Comparison of ENCODE assay signal across 2 worm cellular contexts in genomic region chrIII:8689143-8689542, ce11.
A peak's percentile ranks its signal among the peaks of the same experiment; 100 is the strongest.
TF ChIP-seq lines count a peak whose summit lies in the region.

No protein-coding gene starts in this region.

TF ChIP-seq in whole organism, L4 larva, 104 proteins besides CTCF, POLR2A, EP300 and RAD21:
- no peak for TF ChIP-seq mdt-29 (GFP tag; IDR thresholded peaks at IDR 0.05; lab: Robert Waterston, UW)
- no peak for TF ChIP-seq jun-1 (tag; optimal IDR thresholded peaks at IDR 0.05; lab: Kevin White, UChicago)
- TF ChIP-seq unc-130 (GFP tag; optimal IDR thresholded peaks at IDR 0.05; lab: Kevin White, UChicago), result peak; percentile 45

TF ChIP-seq in whole organism, young adult, 124 proteins besides CTCF, POLR2A, EP300 and RAD21 (continues in another document):
- no peak for TF ChIP-seq ZK185.1 (tag; optimal IDR thresholded peaks at IDR 0.05; lab: Kevin White, UChicago; ENCODE audit: poor library complexity, severe bottlenecking)
- TF ChIP-seq B0261.1 (tag; optimal IDR thresholded peaks at IDR 0.05; lab: Kevin White, UChicago), result no peak
- TF ChIP-seq F10E7.11 (tag; optimal IDR thresholded peaks at IDR 0.05; lab: Kevin White, UChicago), result no peak
- no peak for TF ChIP-seq ets-4 (GFP tag; optimal IDR thresholded peaks at IDR 0.05; lab: Kevin White, UChicago)
- TF ChIP-seq mcd-1 (GFP tag; IDR thresholded peaks at IDR 0.05; lab: Robert Waterston, UW), result no peak
- TF ChIP-seq hmg-20 (GFP tag; IDR thresholded peaks at IDR 0.05; lab: Robert Waterston, UW), result no peak
- TF ChIP-seq nhr-90 (tag; optimal IDR thresholded peaks at IDR 0.05; lab: Kevin White, UChicago), result no peak
- peak; percentile 88 for TF ChIP-seq lsl-1 (GFP tag; optimal IDR thresholded peaks at IDR 0.05; lab: Kevin White, UChicago)
- no peak for TF ChIP-seq nhr-80 (tag; optimal IDR thresholded peaks at IDR 0.05; lab: Kevin White, UChicago)
- no peak for TF ChIP-seq rec-8 (tag; optimal IDR thresholded peaks at IDR 0.05; lab: Kevin White, UChicago)
- TF ChIP-seq aptf-2 (GFP tag; conservative IDR thresholded peaks at IDR 0.05; lab: Robert Waterston, UW), result no peak
- no peak for TF ChIP-seq lin-40 (tag; optimal IDR thresholded peaks at IDR 0.05; lab: Kevin White, UChicago)
- no peak for TF ChIP-seq nhr-179 (tag; optimal IDR thresholded peaks at IDR 0.05; lab: Kevin White, UChicago)
- no peak for TF ChIP-seq dpl-1 (GFP tag; optimal IDR thresholded peaks at IDR 0.05; lab: Kevin White, UChicago)
- TF ChIP-seq ztf-26 (tag; optimal IDR thresholded peaks at IDR 0.05; lab: Kevin White, UChicago), result no peak
- TF ChIP-seq hrde-1 (tag; optimal IDR thresholded peaks at IDR 0.05; lab: Kevin White, UChicago; ENCODE audit: borderline replicate concordance), result no peak
- peak; percentile 27; the same call in 1 of the 2 replicates for TF ChIP-seq ceh-91 (GFP tag; IDR thresholded peaks at IDR 0.05; lab: Robert Waterston, UW)
- no peak for TF ChIP-seq ztf-28 (GFP tag; IDR thresholded peaks at IDR 0.05; lab: Robert Waterston, UW)
- TF ChIP-seq K11D2.4 (GFP tag; IDR thresholded peaks at IDR 0.05; lab: Robert Waterston, UW), result no peak
- TF ChIP-seq snpc-1.1 (tag; optimal IDR thresholded peaks at IDR 0.05; lab: Kevin White, UChicago; ENCODE audit: insufficient read depth), result no peak
- peak; percentile 87 for TF ChIP-seq F33H1.4 (GFP tag; IDR thresholded peaks at IDR 0.05; lab: Robert Waterston, UW)
- no peak for TF ChIP-seq ekl-4 (GFP tag; IDR thresholded peaks at IDR 0.05; lab: Robert Waterston, UW)
- no peak for TF ChIP-seq chd-7 (tag; optimal IDR thresholded peaks at IDR 0.05; lab: Kevin White, UChicago)
- TF ChIP-seq cebp-2 (GFP tag; IDR thresholded peaks at IDR 0.05; lab: Robert Waterston, UW), result no peak
- no peak for TF ChIP-seq bed-2 (GFP tag; IDR thresholded peaks at IDR 0.05; lab: Robert Waterston, UW)
- no peak for TF ChIP-seq B0035.1 (tag; optimal IDR thresholded peaks at IDR 0.05; lab: Kevin White, UChicago)
- 0 out of 2 replicates have a peak, but pooled peaks have one; percentile 13 for TF ChIP-seq rcor-1 (GFP tag; IDR thresholded peaks at IDR 0.05; lab: Robert Waterston, UW)
- TF ChIP-seq ceh-100 (GFP tag; IDR thresholded peaks at IDR 0.05; lab: Robert Waterston, UW), result no peak
- TF ChIP-seq F52B5.7 (tag; optimal IDR thresholded peaks at IDR 0.05; lab: Kevin White, UChicago), result no peak
- TF ChIP-seq nhr-120 (GFP tag; IDR thresholded peaks at IDR 0.05; lab: Robert Waterston, UW), result no peak
- no peak for TF ChIP-seq unc-130 (GFP tag; optimal IDR thresholded peaks at IDR 0.05; lab: Kevin White, UChicago)
- TF ChIP-seq D2030.7 (GFP tag; IDR thresholded peaks at IDR 0.05; lab: Robert Waterston, UW), result peak; percentile 52; the same call in 1 of the 2 replicates
- no peak for TF ChIP-seq T07F8.4 (tag; optimal IDR thresholded peaks at IDR 0.05; lab: Kevin White, UChicago)
- no peak for TF ChIP-seq T26A5.8 (tag; optimal IDR thresholded peaks at IDR 0.05; lab: Kevin White, UChicago)
- TF ChIP-seq F23B12.7 (tag; optimal IDR thresholded peaks at IDR 0.05; lab: Kevin White, UChicago; ENCODE audit: insufficient read depth), result no peak
- TF ChIP-seq ceh-79 (tag; optimal IDR thresholded peaks at IDR 0.05; lab: Kevin White, UChicago), result no peak
- TF ChIP-seq lin-26 (GFP tag; IDR thresholded peaks at IDR 0.05; lab: Robert Waterston, UW), result no peak
- no peak for TF ChIP-seq snpc-3.4 (tag; optimal IDR thresholded peaks at IDR 0.05; lab: Kevin White, UChicago)
- no peak for TF ChIP-seq hsf-1 (GFP tag; IDR thresholded peaks at IDR 0.05; lab: Robert Waterston, UW)
- no peak for TF ChIP-seq F57C9.4 (tag; optimal IDR thresholded peaks at IDR 0.05; lab: Kevin White, UChicago)
- no peak for TF ChIP-seq ztf-3 (GFP tag; optimal IDR thresholded peaks at IDR 0.05; lab: Kevin White, UChicago)
- no peak for TF ChIP-seq unc-62 (GFP tag; optimal IDR thresholded peaks at IDR 0.05; lab: Kevin White, UChicago)
- no peak for TF ChIP-seq nfya-1 (tag; optimal IDR thresholded peaks at IDR 0.05; lab: Kevin White, UChicago; ENCODE audit: borderline replicate concordance, insufficient read depth)
- TF ChIP-seq hlh-12 (tag; optimal IDR thresholded peaks at IDR 0.05; lab: Kevin White, UChicago), result no peak
- no peak for TF ChIP-seq akir-1 (GFP tag; optimal IDR thresholded peaks at IDR 0.05; lab: Kevin White, UChicago)
- no peak for TF ChIP-seq madf-3 (GFP tag; IDR thresholded peaks at IDR 0.05; lab: Robert Waterston, UW)
- no peak for TF ChIP-seq zfh-2 (GFP tag; conservative IDR thresholded peaks at IDR 0.05; lab: Robert Waterston, UW)
- no peak for TF ChIP-seq ztf-25 (GFP tag; IDR thresholded peaks at IDR 0.05; lab: Robert Waterston, UW)
- TF ChIP-seq attf-3 (GFP tag; conservative IDR thresholded peaks at IDR 0.05; lab: Robert Waterston, UW), result no peak
- TF ChIP-seq lag-1 (GFP tag; IDR thresholded peaks at IDR 0.05; lab: Robert Waterston, UW), result no peak
- no peak for TF ChIP-seq F37B4.10 (GFP tag; IDR thresholded peaks at IDR 0.05; lab: Robert Waterston, UW)
- no peak for TF ChIP-seq die-1 (tag; optimal IDR thresholded peaks at IDR 0.05; lab: Kevin White, UChicago)
- TF ChIP-seq Y56A3A.18 (GFP tag; IDR thresholded peaks at IDR 0.05; lab: Robert Waterston, UW), result no peak
- TF ChIP-seq mel-28 (tag; optimal IDR thresholded peaks at IDR 0.05; lab: Kevin White, UChicago; ENCODE audit: borderline replicate concordance), result no peak
- TF ChIP-seq sdz-38 (tag; optimal IDR thresholded peaks at IDR 0.05; lab: Kevin White, UChicago), result no peak
- TF ChIP-seq F49E8.2 (tag; optimal IDR thresholded peaks at IDR 0.05; lab: Kevin White, UChicago; ENCODE audit: insufficient read depth), result no peak
- no peak for TF ChIP-seq attf-5 (GFP tag; optimal IDR thresholded peaks at IDR 0.05; lab: Kevin White, UChicago)
- no peak for TF ChIP-seq let-526 (GFP tag; IDR thresholded peaks at IDR 0.05; lab: Robert Waterston, UW)
- TF ChIP-seq nfyb-1 (GFP tag; IDR thresholded peaks at IDR 0.05; lab: Robert Waterston, UW), result no peak
- TF ChIP-seq ccch-3 (GFP tag; optimal IDR thresholded peaks at IDR 0.05; lab: Kevin White, UChicago), result no peak
- no peak for TF ChIP-seq pha-4 (tag; optimal IDR thresholded peaks at IDR 0.05; lab: Kevin White, UChicago)
- no peak for TF ChIP-seq aptf-3 (GFP tag; IDR thresholded peaks at IDR 0.05; lab: Robert Waterston, UW)
- no peak for TF ChIP-seq Y53G8AR.9 (GFP tag; conservative IDR thresholded peaks at IDR 0.05; lab: Robert Waterston, UW)
- TF ChIP-seq egl-44 (GFP tag; IDR thresholded peaks at IDR 0.05; lab: Robert Waterston, UW), result no peak
- no peak for TF ChIP-seq ztf-6 (GFP tag; IDR thresholded peaks at IDR 0.05; lab: Robert Waterston, UW)
- TF ChIP-seq let-607 (tag; optimal IDR thresholded peaks at IDR 0.05; lab: Kevin White, UChicago), result no peak
- TF ChIP-seq repo-1 (tag; optimal IDR thresholded peaks at IDR 0.05; lab: Kevin White, UChicago), result no peak
- no peak for TF ChIP-seq C17E4.6 (GFP tag; IDR thresholded peaks at IDR 0.05; lab: Robert Waterston, UW)
- TF ChIP-seq snpc-1.3 (tag; optimal IDR thresholded peaks at IDR 0.05; lab: Kevin White, UChicago; ENCODE audit: insufficient read depth), result peak; percentile 22
- peak; percentile 26 for TF ChIP-seq lin-54 (GFP tag; optimal IDR thresholded peaks at IDR 0.05; lab: Kevin White, UChicago)
- no peak for TF ChIP-seq lir-1 (GFP tag; conservative IDR thresholded peaks at IDR 0.05; lab: Robert Waterston, UW)
- TF ChIP-seq dpff-1 (tag; optimal IDR thresholded peaks at IDR 0.05; lab: Kevin White, UChicago), result no peak
- TF ChIP-seq dox-1 (GFP tag; IDR thresholded peaks at IDR 0.05; lab: Robert Waterston, UW), result no peak
- TF ChIP-seq F22D6.2 (tag; optimal IDR thresholded peaks at IDR 0.05; lab: Kevin White, UChicago), result no peak
- TF ChIP-seq somi-1 (GFP tag; optimal IDR thresholded peaks at IDR 0.05; lab: Kevin White, UChicago), result no peak
- TF ChIP-seq egl-18 (GFP tag; IDR thresholded peaks at IDR 0.05; lab: Robert Waterston, UW), result no peak
- TF ChIP-seq nhr-27 (tag; optimal IDR thresholded peaks at IDR 0.05; lab: Kevin White, UChicago), result no peak
- no peak for TF ChIP-seq Y95B8A.8 (GFP tag; IDR thresholded peaks at IDR 0.05; lab: Robert Waterston, UW)
- TF ChIP-seq F39B2.1 (GFP tag; IDR thresholded peaks at IDR 0.05; lab: Robert Waterston, UW), result no peak
- no peak for TF ChIP-seq him-1 (tag; optimal IDR thresholded peaks at IDR 0.05; lab: Kevin White, UChicago)
- TF ChIP-seq K12H6.12 (tag; optimal IDR thresholded peaks at IDR 0.05; lab: Kevin White, UChicago), result no peak
- TF ChIP-seq madf-8 (GFP tag; conservative IDR thresholded peaks at IDR 0.05; lab: Robert Waterston, UW), result peak; percentile 82
- no peak for TF ChIP-seq ceh-27 (GFP tag; optimal IDR thresholded peaks at IDR 0.05; lab: Kevin White, UChicago)
- TF ChIP-seq Y79H2A.3 (GFP tag; conservative IDR thresholded peaks at IDR 0.05; lab: Robert Waterston, UW), result no peak
- no peak for TF ChIP-seq rpc-1 (optimal IDR thresholded peaks at IDR 0.05; lab: Kevin White, UChicago)
- TF ChIP-seq rpc-1 (tag; optimal IDR thresholded peaks at IDR 0.05; lab: Kevin White, UChicago), result no peak
- TF ChIP-seq efl-1 (GFP tag; optimal IDR thresholded peaks at IDR 0.05; lab: Kevin White, UChicago), result peak; percentile 78
- peak; percentile 80 for TF ChIP-seq xnd-1 (tag; optimal IDR thresholded peaks at IDR 0.05; lab: Kevin White, UChicago)
- peak; percentile 16 for TF ChIP-seq snpc-4 (GFP tag; optimal IDR thresholded peaks at IDR 0.05; lab: Kevin White, UChicago)
- TF ChIP-seq snpc-4 (tag; optimal IDR thresholded peaks at IDR 0.05; lab: Kevin White, UChicago), result peak in 1 of 4 experiments; percentile 1
- TF ChIP-seq ama-1 (optimal IDR thresholded peaks at IDR 0.05; lab: Kevin White, UChicago), result no peak
- no peak for TF ChIP-seq ama-1 (GFP tag; optimal IDR thresholded peaks at IDR 0.05; lab: Kevin White, UChicago)
- no peak for TF ChIP-seq ztf-18 (tag; optimal IDR thresholded peaks at IDR 0.05; lab: Kevin White, UChicago)

Comparison
In these comparisons a context has a peak if more than half of its experiments do, and no peak if none do; other contexts are left out.
1. Of the 7 proteins assayed by ChIP-seq in both whole organism, young adult and whole organism, L4 larva: peak only in whole organism, young adult: none; only in whole organism, L4 larva: unc-130; in both: none; in neither: 5; mixed calls (peak in some experiments, not most) for 1.